Fruit fly (Drosophila melanogaster) whole organism, embryonic: ENCODE data around the gene CG12024.
A peak's percentile ranks its signal among the peaks of the same experiment; 100 is the strongest.

Source experiments
- B-H2 ChIP-seq: fragments of 200-800 bp; sonication (Bioruptor generic); optimal IDR thresholded peaks from 2 replicates; lab custom pipeline; 2018; ENCODE audit warnings: missing biosample characterization, mild to moderate bottlenecking, missing genetic modification characterization
- BEAF-32 ChIP-seq: fragments of 200-800 bp; sonication (Bioruptor generic); optimal IDR thresholded peaks from 3 replicates; lab custom pipeline; 2017; ENCODE audit warnings: missing biosample characterization, missing genetic modification characterization, mild to moderate bottlenecking, moderate library complexity, missing genetic modification reagents
- CG1024 ChIP-seq: fragments of 200-800 bp; sonication (Bioruptor generic); IDR thresholded peaks from 2 replicates; pipeline ENCODE4 v1.3.6; 2022; ENCODE audit warnings: missing biosample characterization, missing genetic modification characterization
- CG10274 ChIP-seq: fragments of 200-800 bp; sonication (Bioruptor generic); optimal IDR thresholded peaks from 3 replicates; lab custom pipeline; 2017; ENCODE audit warnings: missing biosample characterization, mild to moderate bottlenecking, missing genetic modification characterization
- CG10321 ChIP-seq: fragments of 200-800 bp; sonication (Bioruptor generic); IDR thresholded peaks from 2 replicates; pipeline ENCODE4 v1.3.6; 2022; ENCODE audit warnings: missing biosample characterization, missing genetic modification characterization
- CG10565 ChIP-seq: fragments of 200-800 bp; sonication (Bioruptor generic); optimal IDR thresholded peaks from 3 replicates; lab custom pipeline; 2016; ENCODE audit warnings: missing biosample characterization, mild to moderate bottlenecking, missing genetic modification characterization
- CG10959 ChIP-seq: fragments of 200-800 bp; sonication (Bioruptor generic); IDR thresholded peaks from 2 replicates; pipeline ENCODE4 v1.3.6; 2022; ENCODE audit warnings: missing biosample characterization, missing genetic modification characterization
- CG12071 ChIP-seq: fragments of 200-800 bp; sonication (Bioruptor generic); optimal IDR thresholded peaks from 3 replicates; lab custom pipeline; 2018; ENCODE audit warnings: missing biosample characterization, mild to moderate bottlenecking, missing genetic modification characterization
- CG12155 ChIP-seq: fragments of 200-800 bp; sonication (Bioruptor generic); optimal IDR thresholded peaks from 3 replicates; lab custom pipeline; 2016; ENCODE audit warnings: missing biosample characterization, missing genetic modification characterization
- CG12236 ChIP-seq: fragments of 200-800 bp; sonication (Bioruptor generic); optimal IDR thresholded peaks from 2 replicates; lab custom pipeline; 2016; ENCODE audit warnings: missing biosample characterization, missing genetic modification characterization
- CG17359 ChIP-seq: fragments of 200-800 bp; sonication (Bioruptor generic); optimal IDR thresholded peaks from 3 replicates; lab custom pipeline; 2018; ENCODE audit warnings: missing biosample characterization, mild to moderate bottlenecking, missing genetic modification characterization, moderate library complexity
- CG1792 ChIP-seq: fragments of 200-800 bp; sonication (Bioruptor generic); optimal IDR thresholded peaks from 2 replicates; lab custom pipeline; 2016; ENCODE audit warnings: missing biosample characterization, missing genetic modification characterization
- CG2116 ChIP-seq: fragments of 200-800 bp; sonication (Bioruptor generic); optimal IDR thresholded peaks from 3 replicates; lab custom pipeline; 2018; ENCODE audit warnings: missing biosample characterization, mild to moderate bottlenecking, missing genetic modification characterization
- CG3281 ChIP-seq: fragments of 200-800 bp; sonication (Bioruptor generic); optimal IDR thresholded peaks from 3 replicates; lab custom pipeline; 2017; ENCODE audit warnings: missing biosample characterization, mild to moderate bottlenecking, missing genetic modification characterization
- CG34422 ChIP-seq: fragments of 200-800 bp; sonication (Bioruptor generic); IDR thresholded peaks from 3 replicates; pipeline ENCODE4 v1.3.6; 2022; ENCODE audit warnings: missing biosample characterization, missing genetic modification characterization
- CG3726 ChIP-seq: fragments of 200-800 bp; sonication (Bioruptor generic); IDR thresholded peaks from 3 replicates; pipeline ENCODE4, ENCODE4 v1.3.6; 2022; ENCODE audit warnings: missing biosample characterization, missing genetic modification characterization
- CG6272 ChIP-seq: fragments of 200-800 bp; sonication (Bioruptor generic); IDR thresholded peaks from 2 replicates; pipeline ENCODE4 v1.3.6; 2022; ENCODE audit warnings: missing biosample characterization, missing genetic modification characterization
- CG6765 ChIP-seq: fragments of 200-800 bp; sonication (Bioruptor generic); optimal IDR thresholded peaks from 3 replicates; lab custom pipeline; 2017; ENCODE audit warnings: missing biosample characterization, mild to moderate bottlenecking, missing genetic modification characterization
- CG6791 ChIP-seq: fragments of 200-800 bp; sonication (Bioruptor generic); IDR thresholded peaks from 3 replicates; pipeline ENCODE4 v1.3.6; 2022; ENCODE audit warnings: missing biosample characterization, missing genetic modification characterization; ENCODE audit not compliant: partially characterized antibody
- CG8359 ChIP-seq: fragments of 200-800 bp; sonication (Bioruptor generic); optimal IDR thresholded peaks from 2 replicates; lab custom pipeline; 2017; ENCODE audit warnings: missing biosample characterization, mild to moderate bottlenecking, missing genetic modification characterization, borderline replicate concordance
- CG9932 ChIP-seq: fragments of 200-800 bp; sonication (Bioruptor generic); IDR thresholded peaks from 2 replicates; pipeline ENCODE4 v1.3.6; 2022; ENCODE audit warnings: missing biosample characterization, missing genetic modification characterization
- Dref ChIP-seq: fragments of 200-800 bp; sonication (Bioruptor generic); IDR thresholded peaks from 2 replicates; pipeline ENCODE4 v1.3.6; 2022; ENCODE audit warnings: missing biosample characterization, missing genetic modification characterization
- Fer3 ChIP-seq: fragments of 200-800 bp; sonication (Bioruptor generic); optimal IDR thresholded peaks from 2 replicates; lab custom pipeline; 2018; ENCODE audit warnings: missing biosample characterization, mild to moderate bottlenecking, missing genetic modification characterization, moderate library complexity
- Jarid2 ChIP-seq: fragments of 200-800 bp; sonication (Bioruptor generic); optimal IDR thresholded peaks from 3 replicates; lab custom pipeline; 2017; ENCODE audit warnings: mild to moderate bottlenecking, missing biosample characterization, missing genetic modification reagents, missing genetic modification characterization
- MBD-R2 ChIP-seq: fragments of 200-800 bp; sonication (Bioruptor generic); IDR thresholded peaks from 2 replicates; pipeline ENCODE4 v1.3.6; 2022; ENCODE audit warnings: missing biosample characterization, missing genetic modification characterization
- MTF-1 ChIP-seq: fragments of 200-800 bp; sonication (Bioruptor generic); optimal IDR thresholded peaks from 2 replicates; lab custom pipeline; 2018; ENCODE audit warnings: missing biosample characterization, mild to moderate bottlenecking, missing genetic modification characterization, borderline replicate concordance
- PHDP ChIP-seq: fragments of 200-800 bp; sonication (Bioruptor generic); optimal IDR thresholded peaks from 3 replicates; lab custom pipeline; 2018; ENCODE audit warnings: missing biosample characterization, mild to moderate bottlenecking, missing genetic modification characterization, moderate library complexity
- Ptx1 ChIP-seq: fragments of 200-800 bp; sonication (Bioruptor generic); IDR thresholded peaks from 2 replicates; pipeline ENCODE4 v1.3.6; 2022; ENCODE audit warnings: missing biosample characterization, missing genetic modification characterization
- Ravus ChIP-seq: fragments of 200-800 bp; sonication (Bioruptor generic); IDR thresholded peaks from 2 replicates; pipeline ENCODE4 v1.3.6; 2022; ENCODE audit warnings: missing biosample characterization, missing genetic modification characterization
- Usf ChIP-seq: fragments of 200-800 bp; sonication (Bioruptor generic); optimal IDR thresholded peaks from 2 replicates; lab custom pipeline; 2017; ENCODE audit warnings: missing genotype, missing biosample characterization, missing genetic modification characterization
- ato ChIP-seq: fragments of 200-800 bp; sonication (Bioruptor generic); IDR thresholded peaks from 2 replicates; pipeline ENCODE4 v1.3.6; 2022; ENCODE audit warnings: missing biosample characterization, missing genetic modification characterization; ENCODE audit not compliant: partially characterized antibody
- bcd ChIP-seq: fragments of 200-800 bp; sonication (Bioruptor generic); optimal IDR thresholded peaks from 2 replicates; lab custom pipeline; 2017; ENCODE audit warnings: missing biosample characterization, mild to moderate bottlenecking, missing genetic modification characterization
- bsh ChIP-seq, 2 experiments: fragments of 200-800 bp; sonication (Bioruptor generic); optimal IDR thresholded peaks; 2 replicates each; lab custom pipeline; 2017 to 2018; ENCODE audit warnings: mild to moderate bottlenecking in 2 of 2, missing biosample characterization in 2 of 2, missing genetic modification characterization in 2 of 2, moderate library complexity in 1 of 2
- btn ChIP-seq: fragments of 200-800 bp; sonication (Bioruptor generic); optimal IDR thresholded peaks from 2 replicates; lab custom pipeline; 2016; ENCODE audit warnings: missing biosample characterization, missing genetic modification characterization
- chinmo ChIP-seq: fragments of 200-800 bp; sonication (Bioruptor generic); IDR thresholded peaks from 4 replicates; pipeline ENCODE4 v1.3.6; 2022; ENCODE audit warnings: missing biosample characterization, missing genetic modification characterization; ENCODE audit not compliant: partially characterized antibody
- disco-r ChIP-seq: fragments of 200-800 bp; sonication (Bioruptor generic); optimal IDR thresholded peaks from 2 replicates; lab custom pipeline; 2016; ENCODE audit warnings: missing biosample characterization, missing genetic modification characterization
- ems ChIP-seq: fragments of 200-800 bp; sonication (Bioruptor generic); optimal IDR thresholded peaks from 3 replicates; lab custom pipeline; 2016; ENCODE audit warnings: missing biosample characterization, missing genetic modification characterization
- eve ChIP-seq, 2 experiments: fragments of >200 bp; optimal IDR thresholded peaks; 2 replicates each; lab custom pipeline; 2017; ENCODE audit warnings: missing biosample characterization in 2 of 2, missing genetic modification characterization in 2 of 2
- hb ChIP-seq: fragments of 200-800 bp; sonication (Bioruptor generic); IDR thresholded peaks from 3 replicates; pipeline ENCODE4 v1.3.6; 2022; ENCODE audit warnings: missing biosample characterization, missing genetic modification characterization; ENCODE audit not compliant: partially characterized antibody
- kah ChIP-seq: fragments of 200-800 bp; sonication (Bioruptor generic); optimal IDR thresholded peaks from 2 replicates; lab custom pipeline; 2018; ENCODE audit warnings: missing biosample characterization, mild to moderate bottlenecking, missing genetic modification characterization
- lilli ChIP-seq: fragments of 200-800 bp; sonication (Bioruptor generic); optimal IDR thresholded peaks from 3 replicates; lab custom pipeline; 2016; ENCODE audit warnings: missing biosample characterization, missing genetic modification characterization
- lmd ChIP-seq: fragments of 200-800 bp; sonication (Bioruptor generic); IDR thresholded peaks from 2 replicates; pipeline ENCODE4 v1.3.6; 2022; ENCODE audit warnings: missing biosample characterization, missing genetic modification characterization
- lola ChIP-seq, 3 experiments: fragments of >200 bp in 2 of 3; fragments of 200-800 bp in 1 of 3; sonication (Bioruptor generic) in 1 of 3; optimal IDR thresholded peaks; 2 replicates each; lab custom pipeline; 2017 to 2019; ENCODE audit warnings: missing biosample characterization in 3 of 3, missing genetic modification characterization in 3 of 3, mild to moderate bottlenecking in 1 of 3, moderate library complexity in 1 of 3
- onecut ChIP-seq: fragments of 200-800 bp; sonication (Bioruptor generic); IDR thresholded peaks from 2 replicates; pipeline ENCODE4 v1.3.6; 2022; ENCODE audit warnings: missing biosample characterization, missing genetic modification characterization
- run ChIP-seq: fragments of 200-800 bp; sonication (Bioruptor generic); optimal IDR thresholded peaks from 3 replicates; lab custom pipeline; 2018; ENCODE audit warnings: missing biosample characterization, mild to moderate bottlenecking, missing genetic modification characterization
- shn ChIP-seq: fragments of 200-800 bp; sonication (Bioruptor generic); optimal IDR thresholded peaks from 3 replicates; lab custom pipeline; 2016; ENCODE audit warnings: missing biosample characterization, missing genetic modification characterization
- sim ChIP-seq: fragments of 200-800 bp; sonication (Bioruptor generic); IDR thresholded peaks from 2 replicates; pipeline ENCODE4 v1.3.6; 2022; ENCODE audit warnings: missing biosample characterization, missing genetic modification characterization
- tin ChIP-seq: fragments of 200-800 bp; sonication (Bioruptor generic); optimal IDR thresholded peaks from 3 replicates; lab custom pipeline; 2016; ENCODE audit warnings: missing biosample characterization, missing genetic modification characterization
- tna ChIP-seq: fragments of 200-800 bp; sonication (Bioruptor generic); IDR thresholded peaks from 2 replicates; pipeline ENCODE4 v1.3.6; 2022; ENCODE audit warnings: missing biosample characterization, missing genetic modification characterization; ENCODE audit not compliant: partially characterized antibody

Gene CG12024

DNA sequence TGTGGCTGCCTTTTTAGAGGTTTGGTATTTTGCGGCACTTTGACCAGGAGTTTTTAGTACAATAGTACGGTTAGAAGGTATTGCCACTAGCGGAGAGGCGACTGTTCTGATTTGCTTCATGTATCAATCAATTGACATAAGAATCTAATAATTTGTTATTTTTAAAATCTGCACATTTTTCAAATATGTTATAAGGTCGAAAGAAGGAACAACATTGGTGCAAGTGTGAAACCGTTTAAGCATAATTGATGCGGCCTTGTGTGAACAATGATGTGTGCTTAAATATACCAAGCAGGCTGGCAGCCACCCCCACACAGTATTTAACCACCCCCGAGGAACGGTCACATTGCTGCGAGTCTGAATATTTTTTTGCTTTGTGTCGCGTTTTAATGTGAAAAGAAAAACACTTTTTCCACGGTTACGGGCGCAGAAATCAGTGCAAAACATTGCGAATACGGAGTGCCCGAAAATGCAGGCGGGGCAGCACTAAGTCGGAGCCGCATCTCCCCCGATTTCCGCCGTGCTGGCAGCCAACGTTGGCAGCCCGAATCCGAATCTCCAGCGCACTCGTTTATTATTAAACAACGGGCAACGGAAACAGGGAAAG is 8.3 kb downstream of the CG12024 start, which contains the start of the genes HBS1 and CG12025 (continued):
- TF ChIP-seq MTF-1 (GFP tag; lab: Kevin White, UChicago) = no peak
- TF ChIP-seq PHDP = peak; percentile 54
- peak; percentile 65 for TF ChIP-seq Fer3 (tag; lab: Kevin White, UChicago)
- TF ChIP-seq CG12236 (GFP tag; lab: Kevin White, UChicago) = no peak
- TF ChIP-seq sim (GFP tag; lab: Robert Waterston, UW) = no peak
- peak in 1 of 2 experiments; percentile 45 for TF ChIP-seq bsh (GFP tag; optimal IDR thresholded peaks at IDR 0.05; lab: Kevin White, UChicago)
- TF ChIP-seq bcd (GFP tag; lab: Kevin White, UChicago) = peak; percentile 61
- no peak for TF ChIP-seq CG10274 (GFP tag; lab: Kevin White, UChicago)
- no peak for TF ChIP-seq kah
- no peak for TF ChIP-seq B-H2 (GFP tag; lab: Kevin White, UChicago)
- peak; percentile 21 for TF ChIP-seq CG3281 (GFP tag; lab: Kevin White, UChicago)
- no peak for TF ChIP-seq chinmo (GFP tag; lab: Robert Waterston, UW)
- no peak for TF ChIP-seq CG3726 (GFP tag; lab: Robert Waterston, UW)
- no peak for TF ChIP-seq Ravus (GFP tag; lab: Robert Waterston, UW)
- TF ChIP-seq CG12155 = peak; percentile 56
- no peak; the same call in 2 of the 3 replicates for TF ChIP-seq CG34422 (GFP tag; lab: Robert Waterston, UW)
- peak; percentile 6 for TF ChIP-seq CG6765 (GFP tag; lab: Kevin White, UChicago)
- peak; percentile 69 for TF ChIP-seq lmd
- TF ChIP-seq CG10565 = no peak
- TF ChIP-seq eve (GFP tag; optimal IDR thresholded peaks at IDR 0.05; lab: Kevin White, UChicago) = no peak
- TF ChIP-seq Jarid2 (GFP tag; lab: Kevin White, UChicago) = no peak
- peak; percentile 49 for TF ChIP-seq CG2116 (GFP tag; lab: Kevin White, UChicago)
- TF ChIP-seq MBD-R2 = peak; percentile 72
- TF ChIP-seq CG17359 (tag; lab: Kevin White, UChicago) = peak; percentile 45
- TF ChIP-seq CG8359 (GFP tag; lab: Kevin White, UChicago) = no peak
- TF ChIP-seq lola (GFP tag; optimal IDR thresholded peaks at IDR 0.05; lab: Kevin White, UChicago) = peak in 1 of 3 experiments; percentile 58
- peak; percentile 5; the same call in 1 of the 2 replicates for TF ChIP-seq onecut (GFP tag; lab: Robert Waterston, UW)
- TF ChIP-seq CG6272 (GFP tag; lab: Robert Waterston, UW) = peak; percentile 53; the same call in 1 of the 2 replicates
- peak; percentile 60 for TF ChIP-seq BEAF-32
- peak; percentile 66 for TF ChIP-seq Ptx1 (GFP tag; lab: Robert Waterston, UW)
- peak; percentile 10; the same call in 1 of the 2 replicates for TF ChIP-seq CG1024 (GFP tag; lab: Robert Waterston, UW)
- no peak for TF ChIP-seq btn (GFP tag; lab: Kevin White, UChicago)
- TF ChIP-seq Usf (GFP tag; lab: Kevin White, UChicago) = peak; percentile 18
- no peak for TF ChIP-seq CG10959
- TF ChIP-seq Dref (GFP tag; lab: Robert Waterston, UW) = no peak
- peak; percentile 59 for TF ChIP-seq shn
- TF ChIP-seq run (tag; lab: Kevin White, UChicago) = no peak
- TF ChIP-seq CG10321 (GFP tag; lab: Robert Waterston, UW) = no peak
- no peak for TF ChIP-seq ato (GFP tag; lab: Robert Waterston, UW)
- TF ChIP-seq CG9932 (GFP tag; lab: Robert Waterston, UW) = peak; percentile 81
- no peak for TF ChIP-seq CG12071 (GFP tag; lab: Kevin White, UChicago)
- TF ChIP-seq CG1792 (GFP tag; lab: Kevin White, UChicago) = no peak
- TF ChIP-seq lilli (GFP tag; lab: Kevin White, UChicago) = peak; percentile 72
- TF ChIP-seq hb (GFP tag; lab: Robert Waterston, UW) = no peak
- no peak for TF ChIP-seq disco-r (GFP tag; lab: Kevin White, UChicago)
- TF ChIP-seq CG6791 (GFP tag; lab: Robert Waterston, UW) = no peak
- TF ChIP-seq ems (GFP tag; lab: Kevin White, UChicago) = no peak
- no peak; the same call in 1 of the 2 replicates for TF ChIP-seq tna (GFP tag; lab: Robert Waterston, UW)
- TF ChIP-seq tin (GFP tag; lab: Kevin White, UChicago) = peak; percentile 61
